Worm (Caenorhabditis elegans) whole organism, L1 larva: ENCODE results near the gene C55A1.11.
"Not testable (repeated sequence)": the region's sequence is repeated elsewhere in the genome, so short reads cannot be mapped to it uniquely, and the experiment has no call there.

Experiments
- Y116A8C.19 ChIP-seq: sonication (generic microtip); optimal IDR thresholded peaks from 2 replicates; lab custom pipeline; 2016; ENCODE audit warnings: missing compliant biosample characterization, missing genetic modification characterization, borderline replicate concordance
- aha-1 ChIP-seq: fragments of 150-350 bp; optimal IDR thresholded peaks from 2 replicates; lab custom pipeline; 2014; ENCODE audit warnings: missing biosample characterization, missing genetic modification characterization
- alr-1 ChIP-seq: fragments of 200-800 bp; sonication (Bioruptor generic); optimal IDR thresholded peaks from 2 replicates; lab custom pipeline; 2018; ENCODE audit warnings: borderline replicate concordance, mild to moderate bottlenecking, missing genetic modification characterization, missing compliant biosample characterization
- ceh-82 ChIP-seq, 3 experiments: fragments of 150-350 bp in 1 of 3; sonication (generic microtip) in 2 of 3; optimal IDR thresholded peaks; 2 replicates each; lab custom pipeline; 2014 to 2017; ENCODE audit warnings: missing biosample characterization in 3 of 3, missing genetic modification characterization in 3 of 3
- ceh-88 ChIP-seq: fragments of 200-800 bp; sonication (Bioruptor generic); IDR thresholded peaks from 2 replicates; pipeline ENCODE4 v1.3.6; 2022; ENCODE audit warnings: missing genetic modification characterization, missing compliant biosample characterization
- ceh-90 ChIP-seq: sonication (generic microtip); optimal IDR thresholded peaks from 2 replicates; lab custom pipeline; 2016; ENCODE audit warnings: missing genetic modification characterization, missing compliant biosample characterization
- ces-1 ChIP-seq: fragments of 150-350 bp; optimal IDR thresholded peaks from 2 replicates; lab custom pipeline; 2014; ENCODE audit warnings: missing biosample characterization, missing genetic modification reagents, missing genetic modification characterization
- dpl-1 ChIP-seq, 3 experiments: fragments of 150-350 bp in 2 of 3; sonication (generic microtip) in 1 of 3; optimal IDR thresholded peaks; 2 replicates each; lab custom pipeline; 2014 to 2017; ENCODE audit warnings: missing biosample characterization in 3 of 3, missing genetic modification characterization in 3 of 3, missing genetic modification reagents in 3 of 3
- efl-1 ChIP-seq, 4 experiments: fragments of 150-350 bp; optimal IDR thresholded peaks in 3 of 4; peaks in 1 of 4; 1 replicate in 1 of 4; 2 replicates in 3 of 4; lab custom pipeline; 2014; ENCODE audit warnings: missing biosample characterization in 2 of 4, missing genetic modification characterization in 2 of 4, missing genetic modification reagents in 2 of 4
- efl-3 ChIP-seq: fragments of 200-800 bp; sonication (Bioruptor generic); optimal IDR thresholded peaks from 2 replicates; lab custom pipeline; 2018; ENCODE audit warnings: mild to moderate bottlenecking, missing genetic modification characterization, missing compliant biosample characterization
- elt-3 ChIP-seq, 6 experiments: fragments of 150-350 bp in 1 of 6; sonication (generic microtip); optimal IDR thresholded peaks; 2 replicates each; lab custom pipeline; 2017 to 2018; ENCODE audit warnings: missing biosample characterization in 6 of 6, missing genetic modification characterization in 6 of 6, inconsistent platforms in 1 of 6
- ets-5 ChIP-seq: fragments of 200-800 bp; sonication (Bioruptor generic); IDR thresholded peaks from 2 replicates; pipeline ENCODE4 v1.3.6; 2022; ENCODE audit warnings: missing genetic modification characterization, missing compliant biosample characterization
- fkh-8 ChIP-seq: sonication (generic microtip); optimal IDR thresholded peaks from 2 replicates; lab custom pipeline; 2016; ENCODE audit warnings: mild to moderate bottlenecking, missing genetic modification characterization, missing compliant biosample characterization
- hlh-17 ChIP-seq: fragments of 200-800 bp; sonication (Bioruptor generic); optimal IDR thresholded peaks from 2 replicates; lab custom pipeline; 2018; ENCODE audit warnings: missing genetic modification characterization, mild to moderate bottlenecking, missing compliant biosample characterization, moderate library complexity, borderline replicate concordance
- hpl-2 ChIP-seq: fragments of 150-350 bp; optimal IDR thresholded peaks from 2 replicates; lab custom pipeline; 2014; ENCODE audit warnings: missing biosample characterization, missing genetic modification reagents, missing genetic modification characterization
- irx-1 ChIP-seq: sonication (generic microtip); optimal IDR thresholded peaks from 2 replicates; lab custom pipeline; 2016; ENCODE audit warnings: missing genetic modification characterization, missing compliant biosample characterization
- jun-1 ChIP-seq: fragments of 150-350 bp; optimal IDR thresholded peaks from 2 replicates; lab custom pipeline; 2014; ENCODE audit warnings: missing biosample characterization, missing genetic modification reagents, missing genetic modification characterization
- lin-13 ChIP-seq: fragments of 150-350 bp; optimal IDR thresholded peaks from 2 replicates; lab custom pipeline; 2014; ENCODE audit warnings: missing biosample characterization, missing genetic modification reagents, missing genetic modification characterization
- lin-14 ChIP-seq: fragments of 200-800 bp; sonication (Bioruptor generic); optimal IDR thresholded peaks from 2 replicates; lab custom pipeline; 2018; ENCODE audit warnings: mild to moderate bottlenecking, missing genetic modification characterization, moderate library complexity, missing compliant biosample characterization
- lin-35 ChIP-seq, 2 experiments: fragments of 150-350 bp; optimal IDR thresholded peaks; 2 replicates each; lab custom pipeline; 2014; ENCODE audit warnings: missing biosample characterization in 2 of 2, missing genetic modification characterization in 2 of 2, missing genetic modification reagents in 2 of 2
- mef-2 ChIP-seq: fragments of 150-350 bp; optimal IDR thresholded peaks from 2 replicates; lab custom pipeline; 2014; ENCODE audit warnings: missing biosample characterization, missing genetic modification characterization
- mep-1 ChIP-seq: fragments of 150-350 bp; optimal IDR thresholded peaks from 2 replicates; lab custom pipeline; 2014; ENCODE audit warnings: missing biosample characterization, missing genetic modification characterization
- nhr-19 ChIP-seq: fragments of 200-800 bp; sonication (Bioruptor generic); conservative IDR thresholded peaks from 2 replicates; pipeline ENCODE4 v1.3.6; 2022; ENCODE audit warnings: missing genetic modification characterization, missing compliant biosample characterization
- nhr-71 ChIP-seq: sonication (generic microtip); optimal IDR thresholded peaks from 2 replicates; lab custom pipeline; 2016; ENCODE audit warnings: mild to moderate bottlenecking, missing genetic modification characterization, moderate library complexity, missing compliant biosample characterization
- nhr-77 ChIP-seq: fragments of 150-350 bp; optimal IDR thresholded peaks from 2 replicates; lab custom pipeline; 2014; ENCODE audit warnings: missing biosample characterization, missing genetic modification characterization
- pag-3 ChIP-seq: sonication (generic microtip); optimal IDR thresholded peaks from 2 replicates; lab custom pipeline; 2017; ENCODE audit warnings: missing genetic modification characterization, mild to moderate bottlenecking, missing compliant biosample characterization, antibody characterized with exemption, borderline replicate concordance; ENCODE audit not compliant: insufficient read depth
- pax-3 ChIP-seq: fragments of 200-800 bp; sonication (Bioruptor generic); optimal IDR thresholded peaks from 2 replicates; lab custom pipeline; 2018; ENCODE audit warnings: mild to moderate bottlenecking, missing genetic modification characterization, moderate library complexity, missing compliant biosample characterization
- pqm-1 ChIP-seq: sonication (generic microtip); optimal IDR thresholded peaks from 3 replicates; lab custom pipeline; 2017; ENCODE audit warnings: missing biosample characterization, missing genetic modification characterization
- skn-1 ChIP-seq: fragments of 150-350 bp; optimal IDR thresholded peaks from 2 replicates; lab custom pipeline; 2014; ENCODE audit warnings: missing biosample characterization, missing genetic modification characterization
- snpc-4 ChIP-seq: fragments of 150-350 bp; optimal IDR thresholded peaks from 2 replicates; lab custom pipeline; 2014; ENCODE audit warnings: missing biosample characterization, missing genetic modification characterization
- sup-37 ChIP-seq: fragments of 200-800 bp; sonication (Bioruptor generic); optimal IDR thresholded peaks from 2 replicates; lab custom pipeline; 2018; ENCODE audit warnings: mild to moderate bottlenecking, missing genetic modification characterization, missing compliant biosample characterization
- tlp-1 ChIP-seq: fragments of 150-350 bp; optimal IDR thresholded peaks from 2 replicates; lab custom pipeline; 2014; ENCODE audit warnings: missing biosample characterization, missing genetic modification characterization
- unc-62 ChIP-seq: fragments of 150-350 bp; optimal IDR thresholded peaks from 2 replicates; lab custom pipeline; 2014; ENCODE audit warnings: missing biosample characterization, missing genetic modification reagents, missing genetic modification characterization
- zag-1 ChIP-seq: fragments of 150-350 bp; optimal IDR thresholded peaks from 2 replicates; lab custom pipeline; 2014; ENCODE audit warnings: missing biosample characterization, missing genetic modification characterization
- ztf-11 ChIP-seq, 2 experiments: sonication (generic microtip); optimal IDR thresholded peaks; 2 replicates each; lab custom pipeline; 2016 to 2017; ENCODE audit warnings: missing genetic modification characterization in 2 of 2, missing biosample characterization in 1 of 2, missing compliant biosample characterization in 1 of 2

The C55A1.11 gene

ce11 chrV:15621518-15621917, 4.1 kb upstream of the C55A1.11 start, which contains the start of gene C55A1.1:
Gene C55A1.1, plus strand, starts transcription at chrV:15621818.
- TF ChIP-seq pag-3 (no peak), irx-1 (tag; lab: Kevin White, UChicago) (no peak), zag-1 (no peak), fkh-8 (tag; lab: Kevin White, UChicago) (no peak), skn-1 (tag; lab: Kevin White, UChicago) (no peak), lin-13 (GFP tag; lab: Kevin White, UChicago) (no peak), pax-3 (tag; lab: Kevin White, UChicago) (no peak), hpl-2 (no peak), nhr-71 (tag; lab: Kevin White, UChicago) (no peak), nhr-77 (no peak), pqm-1 (tag; lab: Kevin White, UChicago) (no peak), mef-2 (tag; lab: Kevin White, UChicago) (no peak), ceh-82 (tag; optimal IDR thresholded peaks at IDR 0.05; lab: Kevin White, UChicago) (no peak)
- TF ChIP-seq, all 84 proteins: peak for 0

ce11 chrV:15629543-15629942, 3.9 kb downstream of the C55A1.11 start, which contains the start of gene str-248:
Gene str-248, minus strand, starts transcription at chrV:15629643.
- TF ChIP-seq hlh-17, result no peak
- TF ChIP-seq elt-3 (tag; optimal IDR thresholded peaks at IDR 0.05; lab: Kevin White, UChicago), result no peak
- TF ChIP-seq, all 84 proteins: peak for 0

ce11 chrV:15638853-15639252, 13.2 kb downstream of the C55A1.11 start, which contains the start of gene srz-44:
Gene srz-44, minus strand, starts transcription at chrV:15638953.
- TF ChIP-seq hlh-17, result no peak
- TF ChIP-seq ces-1 (GFP tag; lab: Kevin White, UChicago), result no peak
- TF ChIP-seq irx-1 (tag; lab: Kevin White, UChicago), result no peak
- no peak for TF ChIP-seq efl-3 (GFP tag; lab: Kevin White, UChicago)
- no peak for TF ChIP-seq alr-1 (tag; lab: Kevin White, UChicago)
- TF ChIP-seq efl-1 (optimal IDR thresholded peaks at IDR 0.05; lab: Kevin White, UChicago), result no peak
- TF ChIP-seq efl-1 (GFP tag; optimal IDR thresholded peaks at IDR 0.05 in 1 of 2; lab: Kevin White, UChicago), result no peak
- no peak for TF ChIP-seq ztf-11 (tag; optimal IDR thresholded peaks at IDR 0.05; lab: Kevin White, UChicago)
- TF ChIP-seq nhr-77, result no peak
- no peak for TF ChIP-seq Y116A8C.19
- TF ChIP-seq, all 84 proteins: peak for 0

- TF ChIP-seq mep-1 (tag; lab: Kevin White, UChicago); tlp-1 (tag; lab: Kevin White, UChicago); unc-62 (GFP tag; lab: Kevin White, UChicago): not testable (repeated sequence)
Observed at ce11 chrV:15643192-15643591, 17.5 kb downstream of the C55A1.11 start, which contains the start of gene C55A1.4. Gene C55A1.4, minus strand, starts transcription at chrV:15643292.

- TF ChIP-seq sup-37 (GFP tag; lab: Kevin White, UChicago) (no peak), pax-3 (tag; lab: Kevin White, UChicago) (no peak), ets-5 (no peak), dpl-1 (GFP tag; optimal IDR thresholded peaks at IDR 0.05; lab: Kevin White, UChicago) (no peak), irx-1 (tag; lab: Kevin White, UChicago) (no peak), fkh-8 (tag; lab: Kevin White, UChicago) (no peak), ceh-90 (tag; lab: Kevin White, UChicago) (no peak), jun-1 (tag; lab: Kevin White, UChicago) (no peak), snpc-4 (tag; lab: Kevin White, UChicago) (no peak), aha-1 (tag; lab: Kevin White, UChicago) (no peak), lin-35 (GFP tag; optimal IDR thresholded peaks at IDR 0.05; lab: Kevin White, UChicago) (no peak), ceh-88 (GFP tag; lab: Robert Waterston, UW) (no peak), efl-1 (optimal IDR thresholded peaks at IDR 0.05; lab: Kevin White, UChicago) (no peak), efl-1 (GFP tag; optimal IDR thresholded peaks at IDR 0.05 in 1 of 2; lab: Kevin White, UChicago) (no peak), alr-1 (tag; lab: Kevin White, UChicago) (no peak), lin-14 (GFP tag; lab: Kevin White, UChicago) (no peak), nhr-19 (no peak)
- TF ChIP-seq, all 84 proteins: peak for 0
Observed at ce11 chrV:15644575-15644974, 18.9 kb downstream of the C55A1.11 start, which contains the start of gene str-23. Gene str-23, plus strand, starts transcription at chrV:15644875.
